Comparison of ENCODE assay signal across 3 fruit fly cellular contexts in the genomic region with DNA sequence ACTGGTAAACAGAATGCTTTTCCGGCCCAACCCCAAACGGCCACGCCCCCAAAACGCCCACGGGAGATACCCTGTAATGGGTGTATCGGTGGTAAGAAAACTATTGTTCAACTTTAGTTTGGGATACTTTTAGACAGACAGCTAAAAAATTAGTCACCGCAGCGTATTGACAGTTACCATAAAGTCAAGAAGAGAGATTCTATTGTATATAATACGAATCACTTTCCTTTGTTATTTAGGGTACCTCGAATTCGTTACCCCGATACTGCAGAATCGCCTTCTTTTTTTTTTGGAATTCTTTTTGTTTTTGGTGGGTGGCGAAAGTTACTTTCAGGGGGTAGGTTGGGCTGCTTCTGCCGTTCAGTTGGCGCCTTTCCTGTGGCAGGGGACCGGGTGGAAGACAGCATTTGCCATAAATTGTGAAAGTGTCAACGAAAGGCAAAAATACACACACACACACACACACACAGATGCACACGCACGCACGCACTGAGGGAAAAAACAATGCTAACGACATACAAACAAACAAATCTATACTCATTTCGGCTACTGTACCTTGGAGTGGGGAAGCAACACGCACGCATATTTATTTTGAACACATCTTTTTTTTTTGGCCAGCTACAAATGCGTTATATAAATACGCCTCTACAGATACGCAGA.
TF ChIP-seq lines count a peak whose summit lies in the region.

No protein-coding gene starts in this region.

- no peak for TF ChIP-seq CTCF in whole organism, embryonic (GFP tag; optimal IDR thresholded peaks at IDR 0.05; lab: Kevin White, UChicago)

TF ChIP-seq in whole organism, embryonic, 481 proteins besides CTCF, POLR2A, EP300 and RAD21 (continues in another document):
- TF ChIP-seq CG10366 (GFP tag; IDR thresholded peaks at IDR 0.05; lab: Robert Waterston, UW) (peak; percentile 53), CG10959 (GFP tag; IDR thresholded peaks at IDR 0.05; lab: Robert Waterston, UW) (no peak), CG17612 (GFP tag; IDR thresholded peaks at IDR 0.05; lab: Robert Waterston, UW) (no peak), CG12769 (tag; optimal IDR thresholded peaks at IDR 0.05; lab: Kevin White, UChicago) (peak; percentile 22), CG9727 (GFP tag; optimal IDR thresholded peaks at IDR 0.05; lab: Kevin White, UChicago) (peak; percentile 57), bsh (GFP tag; optimal IDR thresholded peaks at IDR 0.05; lab: Kevin White, UChicago) (peak in 1 of 2 experiments; percentile 60), z (GFP tag; IDR thresholded peaks at IDR 0.05; lab: Robert Waterston, UW) (no peak), cwo (GFP tag; optimal IDR thresholded peaks at IDR 0.05; lab: Kevin White, UChicago) (peak; percentile 45), luna (GFP tag; optimal IDR thresholded peaks at IDR 0.05; lab: Kevin White, UChicago) (no peak), inv (GFP tag; IDR thresholded peaks at IDR 0.05; lab: Robert Waterston, UW; ENCODE audit: partially characterized antibody) (no peak), CG3847 (GFP tag; IDR thresholded peaks at IDR 0.05; lab: Robert Waterston, UW) (peak; percentile 46; the same call in 1 of the 2 replicates), Ptx1 (GFP tag; IDR thresholded peaks at IDR 0.05; lab: Robert Waterston, UW) (0 out of 2 replicates have a peak, but pooled peaks have one; percentile 22), Meics (GFP tag; optimal IDR thresholded peaks at IDR 0.05; lab: Kevin White, UChicago) (peak; percentile 58), jigr1 (GFP tag; IDR thresholded peaks at IDR 0.05; lab: Robert Waterston, UW) (no peak), CG12391 (tag; optimal IDR thresholded peaks at IDR 0.05; lab: Kevin White, UChicago) (peak; percentile 39), Dek (tag; optimal IDR thresholded peaks at IDR 0.05; lab: Kevin White, UChicago) (peak; percentile 14), CG7556 (GFP tag; optimal IDR thresholded peaks at IDR 0.05; lab: Kevin White, UChicago) (peak; percentile 67), sug (tag; optimal IDR thresholded peaks at IDR 0.05; lab: Kevin White, UChicago) (peak; percentile 11), dmrt99B (tag; optimal IDR thresholded peaks at IDR 0.05; lab: Kevin White, UChicago) (peak; percentile 66), CG1233 (GFP tag; optimal IDR thresholded peaks at IDR 0.05; lab: Kevin White, UChicago) (peak; percentile 15), fu2 (GFP tag; optimal IDR thresholded peaks at IDR 0.05; lab: Kevin White, UChicago) (peak; percentile 17), lmd (GFP tag; IDR thresholded peaks at IDR 0.05; lab: Robert Waterston, UW) (peak; percentile 44; the same call in 1 of the 2 replicates), sna (GFP tag; IDR thresholded peaks at IDR 0.05; lab: Robert Waterston, UW; ENCODE audit: partially characterized antibody) (no peak), her (GFP tag; optimal IDR thresholded peaks at IDR 0.05; lab: Kevin White, UChicago) (no peak), CG14441 (GFP tag; IDR thresholded peaks at IDR 0.05; lab: Robert Waterston, UW) (no peak), Atf6 (GFP tag; IDR thresholded peaks at IDR 0.05; lab: Robert Waterston, UW) (peak; percentile 44; the same call in 1 of the 2 replicates), corto (GFP tag; optimal IDR thresholded peaks at IDR 0.05; lab: Kevin White, UChicago) (no peak)

TF ChIP-seq in whole organism, prepupa, 60 proteins besides CTCF, POLR2A, EP300 and RAD21:
- TF ChIP-seq Lpt (GFP tag; optimal IDR thresholded peaks at IDR 0.05; lab: Kevin White, UChicago) (no peak), Eip93F (GFP tag; optimal IDR thresholded peaks at IDR 0.05; lab: Kevin White, UChicago) (no peak), svp (GFP tag; lab: Kevin White, UChicago) (peak; percentile 54), Eip78C (GFP tag; lab: Kevin White, UChicago) (peak; percentile 23)
TF ChIP-seq in whole organism, prepupa: peak in this region for 2.

TF ChIP-seq in whole organism, wandering third instar larva, 38 proteins besides CTCF, POLR2A, EP300 and RAD21:
- peak; percentile 6 for TF ChIP-seq sv (GFP tag; optimal IDR thresholded peaks at IDR 0.05; lab: Kevin White, UChicago)
- TF ChIP-seq Dfd (GFP tag; optimal IDR thresholded peaks at IDR 0.05; lab: Kevin White, UChicago): peak; percentile 53
- no peak for TF ChIP-seq OdsH (GFP tag; optimal IDR thresholded peaks at IDR 0.05; lab: Kevin White, UChicago)

Comparison
In these comparisons a context has a peak if more than half of its experiments do, and no peak if none do; other contexts are left out.
1. Of the 7 proteins assayed by ChIP-seq in both whole organism, embryonic and whole organism, prepupa: peak only in whole organism, embryonic: Blimp-1 and Sox102F; only in whole organism, prepupa: none; in both: none; in neither: 5.